Fruit fly (Drosophila melanogaster): ENCODE measurements around the gene Abl.

dm6 chr3L:16634529-16634928, 13.2 kb downstream of the Abl start:
- TF ChIP-seq Vsx2 (GFP tag; optimal IDR thresholded peaks at IDR 0.05; ENCODE audit: partially characterized antibody) (no peak), Mio (GFP tag; optimal IDR thresholded peaks at IDR 0.05) (no peak), CG32264 (GFP tag; optimal IDR thresholded peaks at IDR 0.05) (no peak), h (GFP tag; optimal IDR thresholded peaks at IDR 0.05) (no peak), tai (GFP tag; optimal IDR thresholded peaks at IDR 0.05) (no peak), lola (GFP tag; optimal IDR thresholded peaks at IDR 0.05) (no peak)

Data from whole organism, wandering third instar larva.